Worm (Caenorhabditis elegans) whole organism, L1 larva: ENCODE measurements around the gene ZC15.10.
"Not testable (repeated sequence)": the region's sequence is repeated elsewhere in the genome, so short reads cannot be mapped to it uniquely, and the experiment has no call there.

Experiments used
- C04F5.9 ChIP-seq: sonication (generic microtip); optimal IDR thresholded peaks from 2 replicates; lab custom pipeline; 2016; ENCODE audit warnings: missing genetic modification characterization, missing compliant biosample characterization
- C16A3.4 ChIP-seq: fragments of 150-350 bp; optimal IDR thresholded peaks from 2 replicates; lab custom pipeline; 2014; ENCODE audit warnings: missing biosample characterization, missing genetic modification characterization
- C34B4.2 ChIP-seq: sonication (generic microtip); optimal IDR thresholded peaks from 2 replicates; lab custom pipeline; 2017; ENCODE audit warnings: mild to moderate bottlenecking, missing genetic modification characterization, missing compliant biosample characterization
- F16B12.6 ChIP-seq: fragments of 150-350 bp; optimal IDR thresholded peaks from 2 replicates; lab custom pipeline; 2014; ENCODE audit warnings: missing biosample characterization, missing genetic modification characterization
- aly-2 ChIP-seq: fragments of 150-350 bp; optimal IDR thresholded peaks from 2 replicates; lab custom pipeline; 2014; ENCODE audit warnings: missing biosample characterization, missing genetic modification characterization
- blmp-1 ChIP-seq: fragments of 150-350 bp; optimal IDR thresholded peaks from 2 replicates; lab custom pipeline; 2014; ENCODE audit warnings: missing biosample characterization, missing genetic modification characterization
- ceh-82 ChIP-seq, 3 experiments: fragments of 150-350 bp in 1 of 3; sonication (generic microtip) in 2 of 3; optimal IDR thresholded peaks; 2 replicates each; lab custom pipeline; 2014 to 2017; ENCODE audit warnings: missing biosample characterization in 3 of 3, missing genetic modification characterization in 3 of 3
- ceh-90 ChIP-seq: sonication (generic microtip); optimal IDR thresholded peaks from 2 replicates; lab custom pipeline; 2016; ENCODE audit warnings: missing genetic modification characterization, missing compliant biosample characterization
- dpl-1 ChIP-seq, 3 experiments: fragments of 150-350 bp in 2 of 3; sonication (generic microtip) in 1 of 3; optimal IDR thresholded peaks; 2 replicates each; lab custom pipeline; 2014 to 2017; ENCODE audit warnings: missing biosample characterization in 3 of 3, missing genetic modification characterization in 3 of 3, missing genetic modification reagents in 3 of 3
- efl-1 ChIP-seq, 4 experiments: fragments of 150-350 bp; optimal IDR thresholded peaks in 3 of 4; peaks in 1 of 4; 1 replicate in 1 of 4; 2 replicates in 3 of 4; lab custom pipeline; 2014; ENCODE audit warnings: missing biosample characterization in 2 of 4, missing genetic modification characterization in 2 of 4, missing genetic modification reagents in 2 of 4
- egl-27 ChIP-seq, 2 experiments: fragments of 150-350 bp in 1 of 2; sonication (generic microtip); optimal IDR thresholded peaks; 3 replicates each; lab custom pipeline; 2017 to 2018; ENCODE audit warnings: missing biosample characterization in 2 of 2, missing genetic modification characterization in 2 of 2, missing genetic modification reagents in 2 of 2
- ets-5 ChIP-seq: fragments of 200-800 bp; sonication (Bioruptor generic); IDR thresholded peaks from 2 replicates; pipeline ENCODE4 v1.3.6; 2022; ENCODE audit warnings: missing genetic modification characterization, missing compliant biosample characterization
- fkh-8 ChIP-seq: sonication (generic microtip); optimal IDR thresholded peaks from 2 replicates; lab custom pipeline; 2016; ENCODE audit warnings: mild to moderate bottlenecking, missing genetic modification characterization, missing compliant biosample characterization
- fos-1 ChIP-seq: fragments of 150-350 bp; optimal IDR thresholded peaks from 2 replicates; lab custom pipeline; 2014; ENCODE audit warnings: missing biosample characterization, missing genetic modification characterization
- grh-1 ChIP-seq: fragments of 200-800 bp; sonication (Bioruptor generic); IDR thresholded peaks from 2 replicates; pipeline ENCODE4 v1.3.6; 2022; ENCODE audit warnings: missing genetic modification reagents, missing genetic modification characterization, missing compliant biosample characterization
- hlh-4 ChIP-seq: sonication (generic microtip); optimal IDR thresholded peaks from 2 replicates; lab custom pipeline; 2016; ENCODE audit warnings: mild to moderate bottlenecking, missing genetic modification characterization, missing compliant biosample characterization
- jun-1 ChIP-seq: fragments of 150-350 bp; optimal IDR thresholded peaks from 2 replicates; lab custom pipeline; 2014; ENCODE audit warnings: missing biosample characterization, missing genetic modification reagents, missing genetic modification characterization
- lin-14 ChIP-seq: fragments of 200-800 bp; sonication (Bioruptor generic); optimal IDR thresholded peaks from 2 replicates; lab custom pipeline; 2018; ENCODE audit warnings: mild to moderate bottlenecking, missing genetic modification characterization, moderate library complexity, missing compliant biosample characterization
- lir-3 ChIP-seq: sonication (generic microtip); optimal IDR thresholded peaks from 2 replicates; lab custom pipeline; 2016; ENCODE audit warnings: mild to moderate bottlenecking, missing genetic modification characterization, moderate library complexity, missing compliant biosample characterization; ENCODE audit not compliant: poor library complexity
- lsy-2 ChIP-seq, 2 experiments: fragments of 150-350 bp; optimal IDR thresholded peaks; 2 replicates each; lab custom pipeline; 2014; ENCODE audit warnings: missing biosample characterization in 2 of 2, missing genetic modification characterization in 2 of 2
- nhr-11 ChIP-seq: fragments of 150-350 bp; optimal IDR thresholded peaks from 2 replicates; lab custom pipeline; 2014; ENCODE audit warnings: missing biosample characterization, missing genetic modification characterization
- nhr-12 ChIP-seq: sonication (generic microtip); optimal IDR thresholded peaks from 2 replicates; lab custom pipeline; 2017; ENCODE audit warnings: missing biosample characterization, missing genetic modification characterization
- nhr-76 ChIP-seq: sonication (generic microtip); optimal IDR thresholded peaks from 2 replicates; lab custom pipeline; 2017; ENCODE audit warnings: missing biosample characterization, missing genetic modification characterization
- nhr-84 ChIP-seq: sonication (generic microtip); optimal IDR thresholded peaks from 2 replicates; lab custom pipeline; 2017; ENCODE audit warnings: missing biosample characterization, missing genetic modification characterization
- nhr-85 ChIP-seq: sonication (generic microtip); peaks from one replicate; lab custom pipeline; 2016; ENCODE audit warnings: missing genetic modification characterization, inconsistent platforms, missing compliant biosample characterization
- nhr-90 ChIP-seq: sonication (generic microtip); optimal IDR thresholded peaks from 2 replicates; lab custom pipeline; 2016; ENCODE audit warnings: mild to moderate bottlenecking, missing genetic modification characterization, missing compliant biosample characterization; ENCODE audit not compliant: poor library complexity
- pag-3 ChIP-seq: sonication (generic microtip); optimal IDR thresholded peaks from 2 replicates; lab custom pipeline; 2017; ENCODE audit warnings: missing genetic modification characterization, mild to moderate bottlenecking, missing compliant biosample characterization, antibody characterized with exemption, borderline replicate concordance; ENCODE audit not compliant: insufficient read depth
- pax-3 ChIP-seq: fragments of 200-800 bp; sonication (Bioruptor generic); optimal IDR thresholded peaks from 2 replicates; lab custom pipeline; 2018; ENCODE audit warnings: mild to moderate bottlenecking, missing genetic modification characterization, moderate library complexity, missing compliant biosample characterization
- sox-4 ChIP-seq: sonication (generic microtip); optimal IDR thresholded peaks from 2 replicates; lab custom pipeline; 2016; ENCODE audit warnings: missing genetic modification characterization, missing compliant biosample characterization
- sptf-1 ChIP-seq: fragments of 150-350 bp; optimal IDR thresholded peaks from 2 replicates; lab custom pipeline; 2014; ENCODE audit warnings: missing biosample characterization, missing genetic modification characterization
- sup-37 ChIP-seq: fragments of 200-800 bp; sonication (Bioruptor generic); optimal IDR thresholded peaks from 2 replicates; lab custom pipeline; 2018; ENCODE audit warnings: mild to moderate bottlenecking, missing genetic modification characterization, missing compliant biosample characterization
- swsn-7 ChIP-seq: sonication (generic microtip); optimal IDR thresholded peaks from 2 replicates; lab custom pipeline; 2016; ENCODE audit warnings: missing genetic modification characterization, missing compliant biosample characterization
- tlp-1 ChIP-seq: fragments of 150-350 bp; optimal IDR thresholded peaks from 2 replicates; lab custom pipeline; 2014; ENCODE audit warnings: missing biosample characterization, missing genetic modification characterization
- unc-62 ChIP-seq: fragments of 150-350 bp; optimal IDR thresholded peaks from 2 replicates; lab custom pipeline; 2014; ENCODE audit warnings: missing biosample characterization, missing genetic modification reagents, missing genetic modification characterization
- unc-98 ChIP-seq: fragments of 200-800 bp; sonication (Bioruptor generic); IDR thresholded peaks from 2 replicates; pipeline ENCODE4 v1.3.6; 2022; ENCODE audit warnings: missing genetic modification characterization, missing compliant biosample characterization
- xbp-1 ChIP-seq: sonication (generic microtip); optimal IDR thresholded peaks from 2 replicates; lab custom pipeline; 2016; ENCODE audit warnings: missing genetic modification characterization, missing compliant biosample characterization
- ztf-4 ChIP-seq: fragments of 150-350 bp; optimal IDR thresholded peaks from 2 replicates; lab custom pipeline; 2014; ENCODE audit warnings: missing biosample characterization, missing genetic modification characterization

The ZC15.10 gene

ce11 chrV:20294388-20294787, 16.1 kb upstream of the ZC15.10 start, which contains the start of gene clec-261:
TSS of gene clec-261 (minus strand) at chrV:20294488.
- no peak for TF ChIP-seq lsy-2 (tag; optimal IDR thresholded peaks at IDR 0.05; lab: Kevin White, UChicago)
- TF ChIP-seq fos-1 (tag; lab: Kevin White, UChicago) = no peak
- no peak for TF ChIP-seq ceh-82 (tag; optimal IDR thresholded peaks at IDR 0.05; lab: Kevin White, UChicago)
- no peak for TF ChIP-seq nhr-90 (tag; lab: Kevin White, UChicago)
- TF ChIP-seq blmp-1 (tag; lab: Kevin White, UChicago) = no peak
- TF ChIP-seq nhr-84 (tag; lab: Kevin White, UChicago) = no peak
- TF ChIP-seq pag-3 (tag; lab: Kevin White, UChicago) = no peak

ce11 chrV:20297650-20298049, 12.9 kb upstream of the ZC15.10 start, which contains the start of gene ZC15.5:
TSS of gene ZC15.5 (plus strand) at chrV:20297950.
- no peak for TF ChIP-seq nhr-76 (tag; lab: Kevin White, UChicago)
- no peak for TF ChIP-seq xbp-1 (tag; lab: Kevin White, UChicago)
- TF ChIP-seq, all 84 proteins: peak for 0

ce11 chrV:20303288-20303687, 7.2 kb upstream of the ZC15.10 start, which contains the start of gene ZC15.3:
TSS of gene ZC15.3 (plus strand) at chrV:20303588.
- TF ChIP-seq nhr-11, aly-2, sox-4 (tag; lab: Kevin White, UChicago): not testable (repeated sequence)

ce11 chrV:20305803-20306202, 4.7 kb upstream of the ZC15.10 start, which contains the start of gene ZC15.1:
TSS of gene ZC15.1 (plus strand) at chrV:20306103.
- no peak for TF ChIP-seq sup-37 (GFP tag; lab: Kevin White, UChicago)
- no peak for TF ChIP-seq unc-62
- no peak for TF ChIP-seq dpl-1 (GFP tag; optimal IDR thresholded peaks at IDR 0.05; lab: Kevin White, UChicago)
- no peak for TF ChIP-seq jun-1 (tag; lab: Kevin White, UChicago)

- TF ChIP-seq nhr-11 (tag; lab: Kevin White, UChicago) = no peak
- no peak for TF ChIP-seq ets-5 (GFP tag; lab: Robert Waterston, UW)
- no peak for TF ChIP-seq ceh-90 (tag; lab: Kevin White, UChicago)
- TF ChIP-seq pag-3 (tag; lab: Kevin White, UChicago) = no peak
- TF ChIP-seq fkh-8 = no peak
- no peak for TF ChIP-seq F16B12.6 (tag; lab: Kevin White, UChicago)
- no peak for TF ChIP-seq xbp-1 (tag; lab: Kevin White, UChicago)
- no peak for TF ChIP-seq ztf-4
- TF ChIP-seq nhr-12 (tag; lab: Kevin White, UChicago) = no peak
- TF ChIP-seq pax-3 (tag; lab: Kevin White, UChicago) = no peak
- no peak for TF ChIP-seq grh-1
- no peak for TF ChIP-seq C04F5.9 (tag; lab: Kevin White, UChicago)
- TF ChIP-seq efl-1 (optimal IDR thresholded peaks at IDR 0.05; lab: Kevin White, UChicago) = no peak
- no peak for TF ChIP-seq efl-1 (GFP tag; optimal IDR thresholded peaks at IDR 0.05 in 1 of 2; lab: Kevin White, UChicago)
- no peak for TF ChIP-seq tlp-1 (tag; lab: Kevin White, UChicago)
- no peak for TF ChIP-seq sup-37 (GFP tag; lab: Kevin White, UChicago)
- no peak for TF ChIP-seq lir-3
- TF ChIP-seq swsn-7 (tag; lab: Kevin White, UChicago) = no peak
- TF ChIP-seq sptf-1 = no peak
- no peak for TF ChIP-seq egl-27 (tag; optimal IDR thresholded peaks at IDR 0.05; lab: Kevin White, UChicago)
Measured at ce11 chrV:20311519-20311918, 983 bp downstream of the ZC15.10 start, which contains the start of gene clec-262. TSS of gene clec-262 (plus strand) at chrV:20311819.

ce11 chrV:20317442-20317841, 6.9 kb downstream of the ZC15.10 start, which contains the start of gene Y113G7C.1:
TSS of gene Y113G7C.1 (plus strand) at chrV:20317742.
- TF ChIP-seq lin-14 (no peak), nhr-11 (tag; lab: Kevin White, UChicago) (no peak), blmp-1 (tag; lab: Kevin White, UChicago) (no peak), hlh-4 (no peak), sup-37 (GFP tag; lab: Kevin White, UChicago) (no peak), unc-98 (GFP tag; lab: Robert Waterston, UW) (no peak), nhr-85 (tag; lab: Kevin White, UChicago) (no peak), C34B4.2 (no peak), tlp-1 (tag; lab: Kevin White, UChicago) (no peak), C16A3.4 (tag; lab: Kevin White, UChicago) (no peak)
